Fruit fly (Drosophila melanogaster): ENCODE data around the gene Sytbeta.

dm6 chr3L:15097878-15098520, 33.2 kb upstream of the Sytbeta start, which contains the start of gene Ctps:
- TF ChIP-seq Hr78 (GFP tag; optimal IDR thresholded peaks at IDR 0.05) (no peak), usp (GFP tag; optimal IDR thresholded peaks at IDR 0.05) (no peak), sv (GFP tag; optimal IDR thresholded peaks at IDR 0.05) (no peak), tai (GFP tag; optimal IDR thresholded peaks at IDR 0.05) (no peak), h (GFP tag; optimal IDR thresholded peaks at IDR 0.05) (peak; percentile 38), fru (GFP tag; optimal IDR thresholded peaks at IDR 0.05) (no peak), Rel (GFP tag; optimal IDR thresholded peaks at IDR 0.05) (no peak), Rel (tag; optimal IDR thresholded peaks at IDR 0.05) (peak; percentile 61), Abd-B (GFP tag; optimal IDR thresholded peaks at IDR 0.05) (no peak), dl (GFP tag; optimal IDR thresholded peaks at IDR 0.05; ENCODE audit: insufficient read depth in 1 of 2, partially characterized antibody in 2 of 2) (no peak)

Measured in whole organism, wandering third instar larva.